Fruit fly (Drosophila melanogaster): Measurements from ENCODE around the gene CG17637.

- no peak for TF ChIP-seq CTCF (optimal IDR thresholded peaks at IDR 0.05)
- TF ChIP-seq CG8478 (optimal IDR thresholded peaks at IDR 0.05), result no peak
These were observed 41.6 kb upstream of the CG17637 start for dm6 chr3L:20462391-20462790.
